Worm (Caenorhabditis elegans) whole organism, L1 larva: ENCODE results near the gene W02B3.4.
A peak's percentile ranks its signal among the peaks of the same experiment; 100 is the strongest.

Experiments used
- C04F5.9 ChIP-seq: sonication (generic microtip); optimal IDR thresholded peaks from 2 replicates; lab custom pipeline; 2016; ENCODE audit warnings: missing genetic modification characterization, missing compliant biosample characterization
- F16B12.6 ChIP-seq: fragments of 150-350 bp; optimal IDR thresholded peaks from 2 replicates; lab custom pipeline; 2014; ENCODE audit warnings: missing biosample characterization, missing genetic modification characterization
- alr-1 ChIP-seq: fragments of 200-800 bp; sonication (Bioruptor generic); optimal IDR thresholded peaks from 2 replicates; lab custom pipeline; 2018; ENCODE audit warnings: borderline replicate concordance, mild to moderate bottlenecking, missing genetic modification characterization, missing compliant biosample characterization
- aly-2 ChIP-seq: fragments of 150-350 bp; optimal IDR thresholded peaks from 2 replicates; lab custom pipeline; 2014; ENCODE audit warnings: missing biosample characterization, missing genetic modification characterization
- ama-1 ChIP-seq: fragments of 150-350 bp; optimal IDR thresholded peaks from 2 replicates; lab custom pipeline; 2014
- blmp-1 ChIP-seq: fragments of 150-350 bp; optimal IDR thresholded peaks from 2 replicates; lab custom pipeline; 2014; ENCODE audit warnings: missing biosample characterization, missing genetic modification characterization
- ceh-63 ChIP-seq: fragments of 200-800 bp; sonication (Bioruptor generic); optimal IDR thresholded peaks from 2 replicates; lab custom pipeline; 2018; ENCODE audit warnings: mild to moderate bottlenecking, missing genetic modification characterization, missing compliant biosample characterization
- ceh-8 ChIP-seq: fragments of 200-800 bp; sonication (Bioruptor generic); optimal IDR thresholded peaks from 2 replicates; lab custom pipeline; 2018; ENCODE audit warnings: mild to moderate bottlenecking, missing genetic modification characterization, moderate library complexity, missing compliant biosample characterization
- ces-1 ChIP-seq: fragments of 150-350 bp; optimal IDR thresholded peaks from 2 replicates; lab custom pipeline; 2014; ENCODE audit warnings: missing biosample characterization, missing genetic modification reagents, missing genetic modification characterization
- dpl-1 ChIP-seq, 3 experiments: fragments of 150-350 bp in 2 of 3; sonication (generic microtip) in 1 of 3; optimal IDR thresholded peaks; 2 replicates each; lab custom pipeline; 2014 to 2017; ENCODE audit warnings: missing biosample characterization in 3 of 3, missing genetic modification characterization in 3 of 3, missing genetic modification reagents in 3 of 3
- dsc-1 ChIP-seq: sonication (generic microtip); optimal IDR thresholded peaks from 2 replicates; lab custom pipeline; 2016; ENCODE audit warnings: mild to moderate bottlenecking, missing genetic modification characterization, missing compliant biosample characterization
- egl-27 ChIP-seq, 2 experiments: fragments of 150-350 bp in 1 of 2; sonication (generic microtip); optimal IDR thresholded peaks; 3 replicates each; lab custom pipeline; 2017 to 2018; ENCODE audit warnings: missing biosample characterization in 2 of 2, missing genetic modification characterization in 2 of 2, missing genetic modification reagents in 2 of 2
- elt-2 ChIP-seq: sonication (generic microtip); optimal IDR thresholded peaks from 2 replicates; lab custom pipeline; 2016; ENCODE audit warnings: missing genetic modification characterization, mild to moderate bottlenecking, inconsistent platforms, missing compliant biosample characterization, missing genetic modification reagents
- fkh-10 ChIP-seq: sonication (generic microtip); optimal IDR thresholded peaks from 2 replicates; lab custom pipeline; 2017; ENCODE audit warnings: missing biosample characterization, missing genetic modification reagents, missing genetic modification characterization
- hlh-17 ChIP-seq: fragments of 200-800 bp; sonication (Bioruptor generic); optimal IDR thresholded peaks from 2 replicates; lab custom pipeline; 2018; ENCODE audit warnings: missing genetic modification characterization, mild to moderate bottlenecking, missing compliant biosample characterization, moderate library complexity, borderline replicate concordance
- hlh-4 ChIP-seq: sonication (generic microtip); optimal IDR thresholded peaks from 2 replicates; lab custom pipeline; 2016; ENCODE audit warnings: mild to moderate bottlenecking, missing genetic modification characterization, missing compliant biosample characterization
- hpl-2 ChIP-seq: fragments of 150-350 bp; optimal IDR thresholded peaks from 2 replicates; lab custom pipeline; 2014; ENCODE audit warnings: missing biosample characterization, missing genetic modification reagents, missing genetic modification characterization
- irx-1 ChIP-seq: sonication (generic microtip); optimal IDR thresholded peaks from 2 replicates; lab custom pipeline; 2016; ENCODE audit warnings: missing genetic modification characterization, missing compliant biosample characterization
- isw-1 ChIP-seq: fragments of 200-800 bp; sonication (Bioruptor generic); IDR thresholded peaks from 2 replicates; pipeline ENCODE4 v1.3.6; 2022; ENCODE audit warnings: missing genetic modification characterization, missing compliant biosample characterization
- jun-1 ChIP-seq: fragments of 150-350 bp; optimal IDR thresholded peaks from 2 replicates; lab custom pipeline; 2014; ENCODE audit warnings: missing biosample characterization, missing genetic modification reagents, missing genetic modification characterization
- lin-14 ChIP-seq: fragments of 200-800 bp; sonication (Bioruptor generic); optimal IDR thresholded peaks from 2 replicates; lab custom pipeline; 2018; ENCODE audit warnings: mild to moderate bottlenecking, missing genetic modification characterization, moderate library complexity, missing compliant biosample characterization
- lin-35 ChIP-seq, 2 experiments: fragments of 150-350 bp; optimal IDR thresholded peaks; 2 replicates each; lab custom pipeline; 2014; ENCODE audit warnings: missing biosample characterization in 2 of 2, missing genetic modification characterization in 2 of 2, missing genetic modification reagents in 2 of 2
- lir-3 ChIP-seq: sonication (generic microtip); optimal IDR thresholded peaks from 2 replicates; lab custom pipeline; 2016; ENCODE audit warnings: mild to moderate bottlenecking, missing genetic modification characterization, moderate library complexity, missing compliant biosample characterization; ENCODE audit not compliant: poor library complexity
- lsy-2 ChIP-seq, 2 experiments: fragments of 150-350 bp; optimal IDR thresholded peaks; 2 replicates each; lab custom pipeline; 2014; ENCODE audit warnings: missing biosample characterization in 2 of 2, missing genetic modification characterization in 2 of 2
- mab-9 ChIP-seq: fragments of 200-800 bp; sonication (Bioruptor generic); IDR thresholded peaks from 2 replicates; pipeline ENCODE4 v1.3.6; 2022; ENCODE audit warnings: missing genetic modification reagents, missing genetic modification characterization, missing compliant biosample characterization
- mdl-1 ChIP-seq, 2 experiments: fragments of 150-350 bp; optimal IDR thresholded peaks; 2 replicates each; lab custom pipeline; 2014 to 2017; ENCODE audit warnings: missing biosample characterization in 2 of 2, missing genetic modification characterization in 2 of 2, inconsistent platforms in 1 of 2
- mef-2 ChIP-seq: fragments of 150-350 bp; optimal IDR thresholded peaks from 2 replicates; lab custom pipeline; 2014; ENCODE audit warnings: missing biosample characterization, missing genetic modification characterization
- mep-1 ChIP-seq: fragments of 150-350 bp; optimal IDR thresholded peaks from 2 replicates; lab custom pipeline; 2014; ENCODE audit warnings: missing biosample characterization, missing genetic modification characterization
- nhr-11 ChIP-seq: fragments of 150-350 bp; optimal IDR thresholded peaks from 2 replicates; lab custom pipeline; 2014; ENCODE audit warnings: missing biosample characterization, missing genetic modification characterization
- nhr-12 ChIP-seq: sonication (generic microtip); optimal IDR thresholded peaks from 2 replicates; lab custom pipeline; 2017; ENCODE audit warnings: missing biosample characterization, missing genetic modification characterization
- nhr-19 ChIP-seq: fragments of 200-800 bp; sonication (Bioruptor generic); conservative IDR thresholded peaks from 2 replicates; pipeline ENCODE4 v1.3.6; 2022; ENCODE audit warnings: missing genetic modification characterization, missing compliant biosample characterization
- nhr-20 ChIP-seq: sonication (generic microtip); optimal IDR thresholded peaks from 2 replicates; lab custom pipeline; 2016; ENCODE audit warnings: mild to moderate bottlenecking, missing genetic modification characterization, missing compliant biosample characterization
- nhr-237 ChIP-seq: fragments of 150-350 bp; optimal IDR thresholded peaks from 2 replicates; lab custom pipeline; 2014; ENCODE audit warnings: missing biosample characterization, missing genetic modification characterization
- nhr-28 ChIP-seq: fragments of 150-350 bp; optimal IDR thresholded peaks from 2 replicates; lab custom pipeline; 2014; ENCODE audit warnings: missing biosample characterization, missing genetic modification characterization
- nhr-47 ChIP-seq: sonication (generic microtip); optimal IDR thresholded peaks from 2 replicates; lab custom pipeline; 2016; ENCODE audit warnings: mild to moderate bottlenecking, missing genetic modification characterization, moderate library complexity, missing compliant biosample characterization
- nhr-71 ChIP-seq: sonication (generic microtip); optimal IDR thresholded peaks from 2 replicates; lab custom pipeline; 2016; ENCODE audit warnings: mild to moderate bottlenecking, missing genetic modification characterization, moderate library complexity, missing compliant biosample characterization
- nhr-77 ChIP-seq: fragments of 150-350 bp; optimal IDR thresholded peaks from 2 replicates; lab custom pipeline; 2014; ENCODE audit warnings: missing biosample characterization, missing genetic modification characterization
- pag-3 ChIP-seq: sonication (generic microtip); optimal IDR thresholded peaks from 2 replicates; lab custom pipeline; 2017; ENCODE audit warnings: missing genetic modification characterization, mild to moderate bottlenecking, missing compliant biosample characterization, antibody characterized with exemption, borderline replicate concordance; ENCODE audit not compliant: insufficient read depth
- pqm-1 ChIP-seq: sonication (generic microtip); optimal IDR thresholded peaks from 3 replicates; lab custom pipeline; 2017; ENCODE audit warnings: missing biosample characterization, missing genetic modification characterization
- rnt-1 ChIP-seq: sonication (generic microtip); optimal IDR thresholded peaks from 2 replicates; lab custom pipeline; 2016; ENCODE audit warnings: mild to moderate bottlenecking, missing genetic modification characterization, moderate library complexity, missing compliant biosample characterization
- snu-23 ChIP-seq: sonication (generic microtip); optimal IDR thresholded peaks from 2 replicates; lab custom pipeline; 2016; ENCODE audit warnings: missing genetic modification characterization, missing compliant biosample characterization
- sptf-1 ChIP-seq: fragments of 150-350 bp; optimal IDR thresholded peaks from 2 replicates; lab custom pipeline; 2014; ENCODE audit warnings: missing biosample characterization, missing genetic modification characterization
- tbx-2 ChIP-seq: sonication (generic microtip); optimal IDR thresholded peaks from 2 replicates; lab custom pipeline; 2016; ENCODE audit warnings: missing genetic modification characterization, missing compliant biosample characterization
- tlp-1 ChIP-seq: fragments of 150-350 bp; optimal IDR thresholded peaks from 2 replicates; lab custom pipeline; 2014; ENCODE audit warnings: missing biosample characterization, missing genetic modification characterization
- unc-130 ChIP-seq: fragments of 150-350 bp; optimal IDR thresholded peaks from 2 replicates; lab custom pipeline; 2017; ENCODE audit warnings: missing biosample characterization, missing genetic modification characterization, inconsistent platforms
- unc-62 ChIP-seq: fragments of 150-350 bp; optimal IDR thresholded peaks from 2 replicates; lab custom pipeline; 2014; ENCODE audit warnings: missing biosample characterization, missing genetic modification reagents, missing genetic modification characterization
- unc-86 ChIP-seq: sonication (generic microtip); optimal IDR thresholded peaks from 2 replicates; lab custom pipeline; 2016; ENCODE audit warnings: missing genetic modification characterization, missing compliant biosample characterization
- vab-15 ChIP-seq: sonication (generic microtip); optimal IDR thresholded peaks from 2 replicates; lab custom pipeline; 2017; ENCODE audit warnings: missing genotype, mild to moderate bottlenecking, missing genetic modification characterization, missing compliant biosample characterization
- xbp-1 ChIP-seq: sonication (generic microtip); optimal IDR thresholded peaks from 2 replicates; lab custom pipeline; 2016; ENCODE audit warnings: missing genetic modification characterization, missing compliant biosample characterization
- zip-4 ChIP-seq: fragments of 200-800 bp; sonication (Bioruptor generic); optimal IDR thresholded peaks from 2 replicates; lab custom pipeline; 2018; ENCODE audit warnings: mild to moderate bottlenecking, missing genetic modification characterization, moderate library complexity, missing compliant biosample characterization
- ztf-11 ChIP-seq, 2 experiments: sonication (generic microtip); optimal IDR thresholded peaks; 2 replicates each; lab custom pipeline; 2016 to 2017; ENCODE audit warnings: missing genetic modification characterization in 2 of 2, missing biosample characterization in 1 of 2, missing compliant biosample characterization in 1 of 2
- ztf-4 ChIP-seq: fragments of 150-350 bp; optimal IDR thresholded peaks from 2 replicates; lab custom pipeline; 2014; ENCODE audit warnings: missing biosample characterization, missing genetic modification characterization

Gene W02B3.4

ce11 chrIII:675413-675812 is 7.8 kb downstream of the W02B3.4 start (continued):
- TF ChIP-seq nhr-71 (peak; percentile 29), tlp-1 (no peak), snu-23 (GFP tag; lab: Kevin White, UChicago) (peak; percentile 20), aly-2 (tag; lab: Kevin White, UChicago) (no peak), hlh-17 (GFP tag; lab: Kevin White, UChicago) (no peak), mef-2 (tag; lab: Kevin White, UChicago) (no peak), irx-1 (tag; lab: Kevin White, UChicago) (no peak), blmp-1 (tag; lab: Kevin White, UChicago) (no peak), hpl-2 (no peak), F16B12.6 (no peak), mep-1 (tag; lab: Kevin White, UChicago) (no peak), egl-27 (tag; optimal IDR thresholded peaks at IDR 0.05; lab: Kevin White, UChicago) (no peak), nhr-237 (tag; lab: Kevin White, UChicago) (no peak), dsc-1 (tag; lab: Kevin White, UChicago) (no peak), elt-2 (tag; lab: Kevin White, UChicago) (no peak), ces-1 (peak; percentile 82), ceh-63 (no peak), lin-14 (GFP tag; lab: Kevin White, UChicago) (peak; percentile 76), nhr-19 (GFP tag; lab: Robert Waterston, UW) (no peak), mdl-1 (tag; optimal IDR thresholded peaks at IDR 0.05; lab: Kevin White, UChicago) (no peak), ztf-4 (no peak), ama-1 (lab: Kevin White, UChicago) (no peak), ceh-8 (no peak), zip-4 (no peak), ztf-11 (tag; optimal IDR thresholded peaks at IDR 0.05; lab: Kevin White, UChicago) (no peak), jun-1 (no peak), vab-15 (tag; lab: Kevin White, UChicago) (no peak), nhr-47 (tag; lab: Kevin White, UChicago) (peak; percentile 37), unc-62 (GFP tag; lab: Kevin White, UChicago) (no peak), alr-1 (no peak), C04F5.9 (tag; lab: Kevin White, UChicago) (no peak), sptf-1 (tag; lab: Kevin White, UChicago) (no peak), hlh-4 (no peak), dpl-1 (GFP tag; optimal IDR thresholded peaks at IDR 0.05; lab: Kevin White, UChicago) (peak in 1 of 3 experiments; percentile 9), xbp-1 (tag; lab: Kevin White, UChicago) (no peak), pqm-1 (tag; lab: Kevin White, UChicago) (no peak), unc-86 (tag; lab: Kevin White, UChicago) (no peak), fkh-10 (GFP tag; lab: Kevin White, UChicago) (peak; percentile 47), nhr-77 (tag; lab: Kevin White, UChicago) (no peak), nhr-12 (no peak), nhr-28 (tag; lab: Kevin White, UChicago) (no peak)

- TF ChIP-seq vab-15 (tag; lab: Kevin White, UChicago) (no peak), nhr-47 (tag; lab: Kevin White, UChicago) (peak; percentile 70), lir-3 (tag; lab: Kevin White, UChicago) (no peak), mab-9 (GFP tag; lab: Robert Waterston, UW) (no peak), dsc-1 (tag; lab: Kevin White, UChicago) (peak; percentile 17), F16B12.6 (no peak), mef-2 (tag; lab: Kevin White, UChicago) (peak; percentile 83), zip-4 (no peak), nhr-28 (tag; lab: Kevin White, UChicago) (no peak), xbp-1 (tag; lab: Kevin White, UChicago) (peak; percentile 39), nhr-11 (no peak), tbx-2 (peak; percentile 65), rnt-1 (tag; lab: Kevin White, UChicago) (peak; percentile 24), elt-2 (tag; lab: Kevin White, UChicago) (no peak), lin-35 (GFP tag; optimal IDR thresholded peaks at IDR 0.05; lab: Kevin White, UChicago) (peak in 1 of 2 experiments; percentile 47), unc-130 (tag; lab: Kevin White, UChicago) (no peak), lsy-2 (tag; optimal IDR thresholded peaks at IDR 0.05; lab: Kevin White, UChicago) (peak; percentile 18 to 63), blmp-1 (tag; lab: Kevin White, UChicago) (no peak), nhr-20 (tag; lab: Kevin White, UChicago) (peak; percentile 17), dpl-1 (GFP tag; optimal IDR thresholded peaks at IDR 0.05; lab: Kevin White, UChicago) (peak in 1 of 3 experiments; percentile 19), mdl-1 (tag; optimal IDR thresholded peaks at IDR 0.05; lab: Kevin White, UChicago) (peak in 1 of 2 experiments; percentile 2), isw-1 (peak; percentile 62), sptf-1 (tag; lab: Kevin White, UChicago) (no peak), pag-3 (tag; lab: Kevin White, UChicago) (no peak)
Measured at ce11 chrIII:670994-671393, 12.2 kb downstream of the W02B3.4 start.
